Fruit fly (Drosophila melanogaster) whole organism, embryonic: ENCODE measurements around the gene cpb.
A peak's percentile ranks its signal among the peaks of the same experiment; 100 is the strongest.

Experiments
- BtbVII ChIP-seq: fragments of 200-800 bp; sonication (Bioruptor generic); optimal IDR thresholded peaks from 3 replicates; lab custom pipeline; 2017; ENCODE audit warnings: missing biosample characterization, mild to moderate bottlenecking, missing genetic modification characterization
- CG10209 ChIP-seq: fragments of 200-800 bp; sonication (Bioruptor generic); optimal IDR thresholded peaks from 3 replicates; lab custom pipeline; 2017; ENCODE audit warnings: missing biosample characterization, mild to moderate bottlenecking, missing genetic modification characterization, missing genetic modification reagents
- CG11696 ChIP-seq: fragments of 200-800 bp; sonication (Bioruptor generic); IDR thresholded peaks from 2 replicates; pipeline ENCODE4 v1.3.6; 2022; ENCODE audit warnings: missing biosample characterization, missing genetic modification characterization
- CG13123 ChIP-seq: fragments of 200-800 bp; sonication (Bioruptor generic); optimal IDR thresholded peaks from 2 replicates; lab custom pipeline; 2016; ENCODE audit warnings: missing biosample characterization, missing genetic modification characterization
- CG13624 ChIP-seq: fragments of 200-800 bp; sonication (Bioruptor generic); optimal IDR thresholded peaks from 2 replicates; lab custom pipeline; 2016; ENCODE audit warnings: missing biosample characterization, missing genetic modification characterization
- CG13775 ChIP-seq: fragments of 200-800 bp; sonication (Bioruptor generic); optimal IDR thresholded peaks from 3 replicates; lab custom pipeline; 2017; ENCODE audit warnings: missing biosample characterization, mild to moderate bottlenecking, missing genetic modification characterization
- CG1529 ChIP-seq: fragments of 200-800 bp; sonication (Bioruptor generic); optimal IDR thresholded peaks from 3 replicates; lab custom pipeline; 2018; ENCODE audit warnings: missing biosample characterization, missing genetic modification characterization
- CG17186 ChIP-seq: fragments of 200-800 bp; sonication (Bioruptor generic); optimal IDR thresholded peaks from 3 replicates; lab custom pipeline; 2017; ENCODE audit warnings: missing biosample characterization, missing genetic modification reagents, missing genetic modification characterization
- CG17802 ChIP-seq: fragments of 200-800 bp; sonication (Bioruptor generic); optimal IDR thresholded peaks from 2 replicates; lab custom pipeline; 2018; ENCODE audit warnings: missing biosample characterization, mild to moderate bottlenecking, missing genetic modification characterization, moderate library complexity
- CG2712 ChIP-seq: fragments of 200-800 bp; optimal IDR thresholded peaks from 3 replicates; lab custom pipeline; 2019; ENCODE audit warnings: missing biosample characterization, mild to moderate bottlenecking, missing genetic modification characterization, moderate library complexity
- CG2889 ChIP-seq: fragments of 200-800 bp; sonication (Bioruptor generic); IDR thresholded peaks from 3 replicates; pipeline ENCODE4 v1.3.6; 2022; ENCODE audit warnings: missing biosample characterization, missing genetic modification characterization
- CG42726 ChIP-seq: fragments of 200-800 bp; sonication (Bioruptor generic); IDR thresholded peaks from 2 replicates; pipeline ENCODE4 v1.3.6; 2022; ENCODE audit warnings: missing biosample characterization, missing genetic modification characterization; ENCODE audit not compliant: partially characterized antibody
- CG4282 ChIP-seq: fragments of 200-800 bp; sonication (Bioruptor generic); optimal IDR thresholded peaks from 2 replicates; lab custom pipeline; 2016; ENCODE audit warnings: missing biosample characterization, missing genetic modification characterization
- CG4424 ChIP-seq: fragments of 200-800 bp; sonication (Bioruptor generic); optimal IDR thresholded peaks from 3 replicates; lab custom pipeline; 2016; ENCODE audit warnings: missing biosample characterization, missing genetic modification characterization
- CG6175 ChIP-seq: fragments of 200-800 bp; sonication (Bioruptor generic); IDR thresholded peaks from 3 replicates; pipeline ENCODE4 v1.3.6; 2022; ENCODE audit warnings: missing biosample characterization, missing genetic modification characterization
- CoRest ChIP-seq: fragments of 200-800 bp; sonication (Bioruptor generic); optimal IDR thresholded peaks from 3 replicates; lab custom pipeline; 2018; ENCODE audit warnings: missing biosample characterization, mild to moderate bottlenecking, missing genetic modification characterization, moderate library complexity
- D19A ChIP-seq: fragments of 200-800 bp; optimal IDR thresholded peaks from 3 replicates; lab custom pipeline; 2019; ENCODE audit warnings: missing biosample characterization, mild to moderate bottlenecking, missing genetic modification characterization, moderate library complexity
- Dad ChIP-seq: fragments of 200-800 bp; sonication (Bioruptor generic); optimal IDR thresholded peaks from 3 replicates; lab custom pipeline; 2016; ENCODE audit warnings: missing biosample characterization, missing genetic modification characterization
- Dbx ChIP-seq: fragments of 200-800 bp; sonication (Bioruptor generic); IDR thresholded peaks from 3 replicates; pipeline ENCODE4 v1.3.6; 2022; ENCODE audit warnings: missing biosample characterization, missing genetic modification characterization
- Deaf1 ChIP-seq: fragments of 200-800 bp; optimal IDR thresholded peaks from 3 replicates; lab custom pipeline; 2019; ENCODE audit warnings: missing biosample characterization, mild to moderate bottlenecking, missing genetic modification characterization, moderate library complexity
- Dll ChIP-seq: fragments of 200-800 bp; sonication (Bioruptor generic); IDR thresholded peaks from 4 replicates; pipeline ENCODE4 v1.3.6; 2022; ENCODE audit warnings: missing biosample characterization, missing genetic modification characterization; ENCODE audit not compliant: partially characterized antibody
- Eip74EF ChIP-seq, 2 experiments: fragments of 200-800 bp in 1 of 2; fragments of >200 bp in 1 of 2; sonication (Bioruptor generic) in 1 of 2; optimal IDR thresholded peaks; 2 replicates each; lab custom pipeline; 2017 to 2019; ENCODE audit warnings: missing biosample characterization in 2 of 2, missing genetic modification characterization in 2 of 2, mild to moderate bottlenecking in 1 of 2, moderate library complexity in 1 of 2
- Kr ChIP-seq: fragments of 200-800 bp; sonication (Bioruptor generic); optimal IDR thresholded peaks from 2 replicates; lab custom pipeline; 2017; ENCODE audit warnings: missing biosample characterization, mild to moderate bottlenecking, missing genetic modification characterization
- MBD-R2 ChIP-seq: fragments of 200-800 bp; sonication (Bioruptor generic); IDR thresholded peaks from 2 replicates; pipeline ENCODE4 v1.3.6; 2022; ENCODE audit warnings: missing biosample characterization, missing genetic modification characterization
- Max ChIP-seq: fragments of 200-800 bp; sonication (Bioruptor generic); optimal IDR thresholded peaks from 2 replicates; lab custom pipeline; 2016; ENCODE audit warnings: missing biosample characterization, mild to moderate bottlenecking, missing genetic modification characterization
- Nf-YC ChIP-seq: fragments of 200-800 bp; optimal IDR thresholded peaks from 3 replicates; lab custom pipeline; 2019; ENCODE audit warnings: missing biosample characterization, mild to moderate bottlenecking, missing genetic modification characterization, moderate library complexity
- NfI ChIP-seq: fragments of 200-800 bp; sonication (Bioruptor generic); optimal IDR thresholded peaks from 3 replicates; lab custom pipeline; 2018; ENCODE audit warnings: missing biosample characterization, mild to moderate bottlenecking, missing genetic modification characterization, moderate library complexity
- Rfx ChIP-seq: fragments of 200-800 bp; sonication (Bioruptor generic); IDR thresholded peaks from 2 replicates; pipeline ENCODE4 v1.3.6; 2022; ENCODE audit warnings: missing biosample characterization, missing genetic modification characterization
- Sry-β ChIP-seq: fragments of 200-800 bp; sonication (Bioruptor generic); optimal IDR thresholded peaks from 2 replicates; lab custom pipeline; 2018; ENCODE audit warnings: missing biosample characterization, mild to moderate bottlenecking, missing genetic modification characterization, moderate library complexity
- Stat92E ChIP-seq, 3 experiments: fragments of >200 bp in 2 of 3; fragments of 200-800 bp in 1 of 3; sonication (Bioruptor generic) in 1 of 3; optimal IDR thresholded peaks; 2 replicates each; lab custom pipeline; 2017 to 2019; ENCODE audit warnings: missing biosample characterization in 3 of 3, missing genetic modification characterization in 3 of 3, mild to moderate bottlenecking in 1 of 3, moderate library complexity in 1 of 3
- ato ChIP-seq: fragments of 200-800 bp; sonication (Bioruptor generic); IDR thresholded peaks from 2 replicates; pipeline ENCODE4 v1.3.6; 2022; ENCODE audit warnings: missing biosample characterization, missing genetic modification characterization; ENCODE audit not compliant: partially characterized antibody
- crc ChIP-seq: fragments of 200-800 bp; sonication (Bioruptor generic); optimal IDR thresholded peaks from 2 replicates; lab custom pipeline; 2016; ENCODE audit warnings: missing biosample characterization, missing genetic modification characterization
- croc ChIP-seq: fragments of 200-800 bp; sonication (Bioruptor generic); conservative IDR thresholded peaks from 3 replicates; pipeline ENCODE4 v1.3.6; 2022; ENCODE audit warnings: missing biosample characterization, missing genetic modification characterization
- dm ChIP-seq: fragments of 200-800 bp; sonication (Bioruptor generic); optimal IDR thresholded peaks from 3 replicates; lab custom pipeline; 2016; ENCODE audit warnings: missing biosample characterization, missing genetic modification characterization
- dpn ChIP-seq, 2 experiments: fragments of 200-800 bp; sonication (Bioruptor generic); optimal IDR thresholded peaks; 3 replicates each; lab custom pipeline; 2016; ENCODE audit warnings: missing biosample characterization in 2 of 2, missing genetic modification characterization in 2 of 2
- eyg ChIP-seq: fragments of 200-800 bp; sonication (Bioruptor generic); optimal IDR thresholded peaks from 3 replicates; lab custom pipeline; 2016; ENCODE audit warnings: missing biosample characterization, missing genetic modification characterization
- gsb-n ChIP-seq: fragments of 200-800 bp; sonication (Bioruptor generic); optimal IDR thresholded peaks from 3 replicates; lab custom pipeline; 2018; ENCODE audit warnings: missing biosample characterization, mild to moderate bottlenecking, missing genetic modification characterization
- hbn ChIP-seq: fragments of 200-800 bp; sonication (Bioruptor generic); IDR thresholded peaks from 2 replicates; pipeline ENCODE4 v1.3.6; 2022; ENCODE audit warnings: missing biosample characterization, missing genetic modification characterization; ENCODE audit not compliant: partially characterized antibody
- kni ChIP-seq: fragments of 200-800 bp; sonication (Bioruptor generic); optimal IDR thresholded peaks from 3 replicates; lab custom pipeline; 2017; ENCODE audit warnings: mild to moderate bottlenecking, missing biosample characterization, missing genetic modification reagents, missing genetic modification characterization
- lola ChIP-seq, 3 experiments: fragments of >200 bp in 2 of 3; fragments of 200-800 bp in 1 of 3; sonication (Bioruptor generic) in 1 of 3; optimal IDR thresholded peaks; 2 replicates each; lab custom pipeline; 2017 to 2019; ENCODE audit warnings: missing biosample characterization in 3 of 3, missing genetic modification characterization in 3 of 3, mild to moderate bottlenecking in 1 of 3, moderate library complexity in 1 of 3
- lov ChIP-seq, 2 experiments: fragments of 200-800 bp in 1 of 2; fragments of >200 bp in 1 of 2; sonication (Bioruptor generic) in 1 of 2; IDR thresholded peaks in 1 of 2; optimal IDR thresholded peaks in 1 of 2; 2 replicates in 1 of 2; 3 replicates in 1 of 2; pipeline versions ENCODE4 v1.3.6 to Lab custom; 2017 to 2022; ENCODE audit warnings: missing biosample characterization in 1 of 2, missing genetic modification characterization in 1 of 2
- pb ChIP-seq: fragments of 200-800 bp; sonication (Bioruptor generic); optimal IDR thresholded peaks from 3 replicates; lab custom pipeline; 2016; ENCODE audit warnings: missing biosample characterization, missing genetic modification characterization
- pum ChIP-seq: fragments of 200-800 bp; sonication (Bioruptor generic); optimal IDR thresholded peaks from 2 replicates; lab custom pipeline; 2016; ENCODE audit warnings: missing biosample characterization, missing genetic modification characterization
- row ChIP-seq: fragments of 200-800 bp; sonication (Bioruptor generic); IDR thresholded peaks from 3 replicates; pipeline ENCODE4 v1.3.6; 2022; ENCODE audit warnings: missing biosample characterization, missing genetic modification characterization
- sc ChIP-seq, 3 experiments: fragments of >200 bp in 2 of 3; fragments of 200-800 bp in 1 of 3; sonication (Bioruptor generic) in 1 of 3; optimal IDR thresholded peaks; 2 replicates in 2 of 3; 3 replicates in 1 of 3; lab custom pipeline; 2017; ENCODE audit warnings: mild to moderate bottlenecking in 1 of 3, missing biosample characterization in 1 of 3, missing genetic modification characterization in 1 of 3, missing genetic modification reagents in 1 of 3
- trh ChIP-seq: fragments of 200-800 bp; sonication (Bioruptor generic); optimal IDR thresholded peaks from 2 replicates; lab custom pipeline; 2016; ENCODE audit warnings: missing biosample characterization, missing genetic modification characterization
- wdn ChIP-seq: fragments of 200-800 bp; sonication (Bioruptor generic); IDR thresholded peaks from 2 replicates; pipeline ENCODE4 v1.3.6; 2022; ENCODE audit warnings: missing biosample characterization, missing genetic modification characterization

cpb gene

dm6 chr2L:1723135-1723936 lies 18.6 kb downstream of the cpb start:
- TF ChIP-seq trh (no peak), CG17186 (no peak), NfI (GFP tag; lab: Kevin White, UChicago) (peak; percentile 39), CG4282 (GFP tag; lab: Kevin White, UChicago) (no peak), CG13123 (GFP tag; lab: Kevin White, UChicago) (no peak), CG4424 (no peak), hbn (GFP tag; lab: Robert Waterston, UW) (no peak), dm (GFP tag; lab: Kevin White, UChicago) (peak; percentile 6), Nf-YC (tag; lab: Kevin White, UChicago) (peak; percentile 7), CG11696 (GFP tag; lab: Robert Waterston, UW) (no peak), lola (GFP tag; optimal IDR thresholded peaks at IDR 0.05; lab: Kevin White, UChicago) (peak in 1 of 3 experiments; percentile 22), CG2712 (peak; percentile 24), Kr (GFP tag; lab: Kevin White, UChicago) (no peak), CG13624 (GFP tag; lab: Kevin White, UChicago) (peak; percentile 55), Eip74EF (GFP tag; optimal IDR thresholded peaks at IDR 0.05; lab: Kevin White, UChicago) (peak in 1 of 2 experiments; percentile 53), CG6175 (no peak), wdn (no peak), eyg (GFP tag; lab: Kevin White, UChicago) (no peak), CG17802 (peak; percentile 10), croc (no peak), gsb-n (tag; lab: Kevin White, UChicago) (peak; percentile 2), row (GFP tag; lab: Robert Waterston, UW) (peak; percentile 43; the same call in 1 of the 3 replicates), Rfx (GFP tag; lab: Robert Waterston, UW) (peak; percentile 40), kni (GFP tag; lab: Kevin White, UChicago) (peak; percentile 16), sc (optimal IDR thresholded peaks at IDR 0.05; lab: Kevin White, UChicago) (no peak), sc (GFP tag; optimal IDR thresholded peaks at IDR 0.05; lab: Kevin White, UChicago) (no peak), pum (no peak), pb (no peak), dpn (GFP tag; optimal IDR thresholded peaks at IDR 0.05; lab: Kevin White, UChicago) (peak; percentile 5 to 17), ato (GFP tag; lab: Robert Waterston, UW) (no peak), Stat92E (GFP tag; optimal IDR thresholded peaks at IDR 0.05; lab: Kevin White, UChicago) (peak in 1 of 3 experiments; percentile 11), BtbVII (GFP tag; lab: Kevin White, UChicago) (peak; percentile 43), MBD-R2 (GFP tag; lab: Robert Waterston, UW) (no peak), crc (GFP tag; lab: Kevin White, UChicago) (no peak), CoRest (tag; lab: Kevin White, UChicago) (peak; percentile 23), CG1529 (GFP tag; lab: Kevin White, UChicago) (no peak), Sry-β (GFP tag; lab: Kevin White, UChicago) (no peak), Deaf1 (tag; lab: Kevin White, UChicago) (peak; percentile 37), Max (no peak), Dad (peak; percentile 4), CG2889 (GFP tag; lab: Robert Waterston, UW) (no peak), CG13775 (peak; percentile 2), Dbx (GFP tag; lab: Robert Waterston, UW) (0 out of 3 replicates have a peak, but pooled peaks have one; percentile 8), lov (optimal IDR thresholded peaks at IDR 0.05; lab: Kevin White, UChicago) (no peak), lov (GFP tag; IDR thresholded peaks at IDR 0.05; lab: Robert Waterston, UW) (0 out of 3 replicates have a peak, but pooled peaks have one; percentile 12), CG42726 (GFP tag; lab: Robert Waterston, UW) (no peak), CG10209 (GFP tag; lab: Kevin White, UChicago) (no peak), Dll (GFP tag; lab: Robert Waterston, UW) (no peak), D19A (tag; lab: Kevin White, UChicago) (peak; percentile 85)
